Worm (Caenorhabditis elegans) whole organism, L4 larva: ENCODE measurements around the gene nadk-2.

Source experiments
- R02D3.7 ChIP-seq: fragments of 150-350 bp; sonication (generic microtip); optimal IDR thresholded peaks from 3 replicates; lab custom pipeline; 2014; ENCODE audit warnings: missing biosample characterization, missing genetic modification characterization
- ama-1 ChIP-seq: fragments of 150-350 bp; optimal IDR thresholded peaks from 2 replicates; lab custom pipeline; 2014; ENCODE audit warnings: inconsistent platforms, mixed read lengths
- ceh-28 ChIP-seq: fragments of 150-350 bp; optimal IDR thresholded peaks from 2 replicates; lab custom pipeline; 2014; ENCODE audit warnings: missing biosample characterization, missing genetic modification reagents, missing genetic modification characterization
- ceh-44 ChIP-seq: fragments of 200-800 bp; sonication (Bioruptor generic); IDR thresholded peaks from 2 replicates; pipeline ENCODE4 v1.3.6; 2022; ENCODE audit warnings: missing genetic modification reagents, missing genetic modification characterization, missing compliant biosample characterization
- dpl-1 ChIP-seq: fragments of 150-350 bp; optimal IDR thresholded peaks from 2 replicates; lab custom pipeline; 2014; ENCODE audit warnings: missing biosample characterization, missing genetic modification reagents, missing genetic modification characterization
- lsy-2 ChIP-seq, 2 experiments: fragments of 150-350 bp in 1 of 2; sonication (generic microtip) in 1 of 2; optimal IDR thresholded peaks; 2 replicates each; lab custom pipeline; 2014 to 2017; ENCODE audit warnings: missing biosample characterization in 2 of 2, missing genetic modification characterization in 2 of 2
- nhr-28 ChIP-seq: fragments of 150-350 bp; optimal IDR thresholded peaks from 2 replicates; lab custom pipeline; 2014; ENCODE audit warnings: missing biosample characterization, missing genetic modification characterization
- rbr-2 ChIP-seq: sonication (generic microtip); optimal IDR thresholded peaks from 2 replicates; lab custom pipeline; 2016; ENCODE audit warnings: missing genotype, missing genetic modification characterization, missing compliant biosample characterization
- unc-62 ChIP-seq, 3 experiments: fragments of 150-350 bp in 1 of 3; sonication (generic microtip); optimal IDR thresholded peaks in 2 of 3; peaks in 1 of 3; 1 replicate in 1 of 3; 2 replicates in 2 of 3; lab custom pipeline; 2014 to 2017; ENCODE audit warnings: missing biosample characterization in 3 of 3, missing genetic modification characterization in 3 of 3, missing genetic modification reagents in 3 of 3, missing genotype in 1 of 3
- zfp-2 ChIP-seq: sonication (generic microtip); optimal IDR thresholded peaks from 2 replicates; lab custom pipeline; 2016; ENCODE audit warnings: mild to moderate bottlenecking, missing genetic modification characterization, missing compliant biosample characterization
- ztf-11 ChIP-seq: fragments of 150-350 bp; optimal IDR thresholded peaks from 2 replicates; lab custom pipeline; 2014; ENCODE audit warnings: missing biosample characterization, missing genetic modification characterization

ce11 chrII:12054150-12054549, 4.8 kb downstream of the nadk-2 start:
- no peak for TF ChIP-seq ama-1 (lab: Kevin White, UChicago)
- TF ChIP-seq ceh-28 (tag; lab: Kevin White, UChicago): no peak
- no peak for TF ChIP-seq ztf-11
- no peak for TF ChIP-seq rbr-2 (tag; lab: Kevin White, UChicago)
- TF ChIP-seq ceh-44 (GFP tag; lab: Robert Waterston, UW): no peak
- no peak for TF ChIP-seq nhr-28 (tag; lab: Kevin White, UChicago)
- no peak for TF ChIP-seq dpl-1 (GFP tag; lab: Kevin White, UChicago)
- no peak for TF ChIP-seq unc-62 (GFP tag; optimal IDR thresholded peaks at IDR 0.05 in 1 of 2; lab: Kevin White, UChicago)
- TF ChIP-seq unc-62 (tag; optimal IDR thresholded peaks at IDR 0.05; lab: Kevin White, UChicago): no peak
- no peak for TF ChIP-seq zfp-2 (tag; lab: Kevin White, UChicago)
- TF ChIP-seq lsy-2 (tag; optimal IDR thresholded peaks at IDR 0.05; lab: Kevin White, UChicago): peak in 1 of 2 experiments; percentile 1
- no peak for TF ChIP-seq R02D3.7 (tag; lab: Kevin White, UChicago)
